Worm (Caenorhabditis elegans): ENCODE data around the gene F36H12.10.

ce11 chrIV:5204573-5204972 lies 50.0 kb downstream of the F36H12.10 start, which contains the start of gene tni-4:
- TF ChIP-seq nhr-43 (tag; optimal IDR thresholded peaks at IDR 0.05; ENCODE audit: poor library complexity, severe bottlenecking) (no peak), nhr-28 (tag; optimal IDR thresholded peaks at IDR 0.05) (no peak)
